Fruit fly (Drosophila melanogaster) whole organism, embryonic: ENCODE results near the gene ppk.

Experiments used
- Blimp-1 ChIP-seq: fragments of 200-800 bp; sonication (Bioruptor generic); optimal IDR thresholded peaks from 3 replicates; lab custom pipeline; 2018; ENCODE audit warnings: missing biosample characterization, missing genetic modification characterization, mild to moderate bottlenecking, moderate library complexity, missing genetic modification reagents
- CG10267 ChIP-seq: fragments of 200-800 bp; sonication (Bioruptor generic); optimal IDR thresholded peaks from 2 replicates; lab custom pipeline; 2018; ENCODE audit warnings: missing biosample characterization, mild to moderate bottlenecking, missing genetic modification characterization, moderate library complexity
- CG12104 ChIP-seq: fragments of 200-800 bp; sonication (Bioruptor generic); optimal IDR thresholded peaks from 3 replicates; lab custom pipeline; 2016; ENCODE audit warnings: missing biosample characterization, missing genetic modification characterization
- CG12659 ChIP-seq: fragments of 200-800 bp; sonication (Bioruptor generic); optimal IDR thresholded peaks from 3 replicates; lab custom pipeline; 2017; ENCODE audit warnings: mild to moderate bottlenecking, missing biosample characterization, missing genetic modification reagents, missing genetic modification characterization
- CG15269 ChIP-seq: fragments of 200-800 bp; sonication (Bioruptor generic); optimal IDR thresholded peaks from 2 replicates; lab custom pipeline; 2018; ENCODE audit warnings: missing biosample characterization, mild to moderate bottlenecking, missing genetic modification characterization, moderate library complexity
- CG1603 ChIP-seq: fragments of 200-800 bp; sonication (Bioruptor generic); optimal IDR thresholded peaks from 2 replicates; lab custom pipeline; 2019; ENCODE audit warnings: missing biosample characterization, mild to moderate bottlenecking, missing genetic modification characterization, moderate library complexity
- CG17328 ChIP-seq: fragments of 200-800 bp; sonication (Bioruptor generic); IDR thresholded peaks from 2 replicates; pipeline ENCODE4 v1.3.6; 2022; ENCODE audit warnings: missing biosample characterization, missing genetic modification characterization
- CG18262 ChIP-seq: fragments of 200-800 bp; optimal IDR thresholded peaks from 3 replicates; lab custom pipeline; 2019; ENCODE audit warnings: missing biosample characterization, mild to moderate bottlenecking, missing genetic modification characterization, moderate library complexity
- CG2116 ChIP-seq: fragments of 200-800 bp; sonication (Bioruptor generic); optimal IDR thresholded peaks from 3 replicates; lab custom pipeline; 2018; ENCODE audit warnings: missing biosample characterization, mild to moderate bottlenecking, missing genetic modification characterization
- CG2712 ChIP-seq: fragments of 200-800 bp; optimal IDR thresholded peaks from 3 replicates; lab custom pipeline; 2019; ENCODE audit warnings: missing biosample characterization, mild to moderate bottlenecking, missing genetic modification characterization, moderate library complexity
- CG30020 ChIP-seq: fragments of 200-800 bp; optimal IDR thresholded peaks from 2 replicates; lab custom pipeline; 2019; ENCODE audit warnings: missing biosample characterization, mild to moderate bottlenecking, missing genetic modification characterization, moderate library complexity
- CG4730 ChIP-seq: fragments of 200-800 bp; sonication (Bioruptor generic); IDR thresholded peaks from 2 replicates; pipeline ENCODE4 v1.3.6; 2022; ENCODE audit warnings: missing biosample characterization, missing genetic modification characterization
- CG4820 ChIP-seq: fragments of 200-800 bp; sonication (Bioruptor generic); optimal IDR thresholded peaks from 3 replicates; lab custom pipeline; 2016; ENCODE audit warnings: missing biosample characterization, missing genetic modification characterization
- CG5180 ChIP-seq: fragments of 200-800 bp; sonication (Bioruptor generic); optimal IDR thresholded peaks from 3 replicates; lab custom pipeline; 2017; ENCODE audit warnings: missing biosample characterization, missing genetic modification characterization, mild to moderate bottlenecking, moderate library complexity, missing genetic modification reagents
- CG7357 ChIP-seq: fragments of 200-800 bp; sonication (Bioruptor generic); IDR thresholded peaks from 3 replicates; pipeline ENCODE4 v1.3.6; 2022; ENCODE audit warnings: missing biosample characterization, missing genetic modification characterization
- CG7786 ChIP-seq: fragments of 200-800 bp; sonication (Bioruptor generic); optimal IDR thresholded peaks from 2 replicates; lab custom pipeline; 2016; ENCODE audit warnings: missing biosample characterization, missing genetic modification characterization
- CG8359 ChIP-seq: fragments of 200-800 bp; sonication (Bioruptor generic); optimal IDR thresholded peaks from 2 replicates; lab custom pipeline; 2017; ENCODE audit warnings: missing biosample characterization, mild to moderate bottlenecking, missing genetic modification characterization, borderline replicate concordance
- CG8388 ChIP-seq: fragments of 200-800 bp; sonication (Bioruptor generic); optimal IDR thresholded peaks from 2 replicates; lab custom pipeline; 2019; ENCODE audit warnings: missing biosample characterization, mild to moderate bottlenecking, missing genetic modification characterization, moderate library complexity
- CHES-1-like ChIP-seq: fragments of 200-800 bp; sonication (Bioruptor generic); optimal IDR thresholded peaks from 2 replicates; lab custom pipeline; 2016; ENCODE audit warnings: missing biosample characterization, missing genetic modification characterization
- CTCF ChIP-seq: fragments of 200-800 bp; sonication (Bioruptor generic); optimal IDR thresholded peaks from 2 replicates; lab custom pipeline; 2017; ENCODE audit warnings: missing biosample characterization, mild to moderate bottlenecking, missing genetic modification characterization, moderate library complexity
- D19A ChIP-seq: fragments of 200-800 bp; optimal IDR thresholded peaks from 3 replicates; lab custom pipeline; 2019; ENCODE audit warnings: missing biosample characterization, mild to moderate bottlenecking, missing genetic modification characterization, moderate library complexity
- D19B ChIP-seq: fragments of 200-800 bp; sonication (Bioruptor generic); optimal IDR thresholded peaks from 2 replicates; lab custom pipeline; 2017; ENCODE audit warnings: missing biosample characterization, mild to moderate bottlenecking, missing genetic modification characterization
- Drgx ChIP-seq: fragments of 200-800 bp; sonication (Bioruptor generic); IDR thresholded peaks from 2 replicates; pipeline ENCODE4 v1.3.6; 2022; ENCODE audit warnings: missing biosample characterization, missing genetic modification characterization
- E2f1 ChIP-seq: fragments of 200-800 bp; sonication (Bioruptor generic); IDR thresholded peaks from 2 replicates; pipeline ENCODE4 v1.3.6; 2022; ENCODE audit warnings: missing biosample characterization, missing genetic modification characterization
- H15 ChIP-seq: fragments of 200-800 bp; sonication (Bioruptor generic); IDR thresholded peaks from 3 replicates; pipeline ENCODE4 v1.3.6; 2022; ENCODE audit warnings: missing biosample characterization, missing genetic modification characterization
- Med ChIP-seq: fragments of 200-800 bp; sonication (Bioruptor generic); peaks from one replicate; lab custom pipeline; 2016; ENCODE audit warnings: missing biosample characterization, missing genetic modification characterization, mild to moderate bottlenecking, inconsistent platforms, moderate library complexity
- Meics ChIP-seq: fragments of 200-800 bp; sonication (Bioruptor generic); optimal IDR thresholded peaks from 2 replicates; lab custom pipeline; 2017; ENCODE audit warnings: missing biosample characterization, mild to moderate bottlenecking, missing genetic modification characterization
- Nf-YC ChIP-seq: fragments of 200-800 bp; optimal IDR thresholded peaks from 3 replicates; lab custom pipeline; 2019; ENCODE audit warnings: missing biosample characterization, mild to moderate bottlenecking, missing genetic modification characterization, moderate library complexity
- Ptx1 ChIP-seq: fragments of 200-800 bp; sonication (Bioruptor generic); IDR thresholded peaks from 2 replicates; pipeline ENCODE4 v1.3.6; 2022; ENCODE audit warnings: missing biosample characterization, missing genetic modification characterization
- Rfx ChIP-seq: fragments of 200-800 bp; sonication (Bioruptor generic); IDR thresholded peaks from 2 replicates; pipeline ENCODE4 v1.3.6; 2022; ENCODE audit warnings: missing biosample characterization, missing genetic modification characterization
- Ssrp ChIP-seq: fragments of 200-800 bp; sonication (Bioruptor generic); optimal IDR thresholded peaks from 2 replicates; lab custom pipeline; 2018; ENCODE audit warnings: missing biosample characterization, mild to moderate bottlenecking, missing genetic modification characterization, moderate library complexity
- ato ChIP-seq: fragments of 200-800 bp; sonication (Bioruptor generic); IDR thresholded peaks from 2 replicates; pipeline ENCODE4 v1.3.6; 2022; ENCODE audit warnings: missing biosample characterization, missing genetic modification characterization; ENCODE audit not compliant: partially characterized antibody
- bcd ChIP-seq: fragments of 200-800 bp; sonication (Bioruptor generic); optimal IDR thresholded peaks from 2 replicates; lab custom pipeline; 2017; ENCODE audit warnings: missing biosample characterization, mild to moderate bottlenecking, missing genetic modification characterization
- caup ChIP-seq: fragments of 200-800 bp; sonication (Bioruptor generic); optimal IDR thresholded peaks from 3 replicates; lab custom pipeline; 2017; ENCODE audit warnings: missing biosample characterization, mild to moderate bottlenecking, missing genetic modification characterization, moderate library complexity; ENCODE audit not compliant: severe bottlenecking
- ewg ChIP-seq: fragments of 200-800 bp; sonication (Bioruptor generic); optimal IDR thresholded peaks from 3 replicates; lab custom pipeline; 2017; ENCODE audit warnings: mild to moderate bottlenecking, missing biosample characterization, missing genetic modification reagents, missing genetic modification characterization
- gem ChIP-seq: fragments of 200-800 bp; sonication (Bioruptor generic); optimal IDR thresholded peaks from 2 replicates; lab custom pipeline; 2019; ENCODE audit warnings: missing biosample characterization, mild to moderate bottlenecking, missing genetic modification characterization, moderate library complexity
- h ChIP-seq: fragments of >200 bp; optimal IDR thresholded peaks from 2 replicates; lab custom pipeline; 2017
- ind ChIP-seq: fragments of 200-800 bp; sonication (Bioruptor generic); optimal IDR thresholded peaks from 3 replicates; lab custom pipeline; 2016; ENCODE audit warnings: missing biosample characterization, missing genetic modification characterization
- jigr1 ChIP-seq: fragments of 200-800 bp; sonication (Bioruptor generic); IDR thresholded peaks from 3 replicates; pipeline ENCODE4 v1.3.6; 2022; ENCODE audit warnings: missing biosample characterization, missing genetic modification characterization
- nerfin-1 ChIP-seq: fragments of 200-800 bp; sonication (Bioruptor generic); optimal IDR thresholded peaks from 3 replicates; lab custom pipeline; 2019; ENCODE audit warnings: missing biosample characterization, mild to moderate bottlenecking, missing genetic modification characterization, moderate library complexity
- nmo ChIP-seq: fragments of 200-800 bp; sonication (Bioruptor generic); optimal IDR thresholded peaks from 2 replicates; lab custom pipeline; 2018; ENCODE audit warnings: missing biosample characterization, mild to moderate bottlenecking, missing genetic modification characterization, moderate library complexity
- phol ChIP-seq: fragments of 200-800 bp; sonication (Bioruptor generic); optimal IDR thresholded peaks from 3 replicates; lab custom pipeline; 2018; ENCODE audit warnings: missing biosample characterization, mild to moderate bottlenecking, missing genetic modification characterization, moderate library complexity
- pzg ChIP-seq: fragments of 200-800 bp; sonication (Bioruptor generic); optimal IDR thresholded peaks from 3 replicates; lab custom pipeline; 2018; ENCODE audit warnings: missing biosample characterization, mild to moderate bottlenecking, missing genetic modification characterization, moderate library complexity
- row ChIP-seq: fragments of 200-800 bp; sonication (Bioruptor generic); IDR thresholded peaks from 3 replicates; pipeline ENCODE4 v1.3.6; 2022; ENCODE audit warnings: missing biosample characterization, missing genetic modification characterization
- scrt ChIP-seq: fragments of 200-800 bp; sonication (Bioruptor generic); optimal IDR thresholded peaks from 2 replicates; lab custom pipeline; 2018; ENCODE audit warnings: missing biosample characterization, mild to moderate bottlenecking, missing genetic modification characterization, moderate library complexity
- stc ChIP-seq: fragments of 200-800 bp; sonication (Bioruptor generic); IDR thresholded peaks from 2 replicates; pipeline ENCODE4 v1.3.6; 2022; ENCODE audit warnings: missing biosample characterization, missing genetic modification characterization
- tgo ChIP-seq: fragments of 200-800 bp; sonication (Bioruptor generic); IDR thresholded peaks from 3 replicates; pipeline ENCODE4 v1.3.6; 2022; ENCODE audit warnings: missing biosample characterization, missing genetic modification characterization
- vvl ChIP-seq: fragments of 200-800 bp; sonication (Bioruptor generic); IDR thresholded peaks from 2 replicates; pipeline ENCODE4 v1.3.6; 2022; ENCODE audit warnings: missing biosample characterization, missing genetic modification characterization

Gene ppk

dm6 chr2L:14368833-14369232, 12.1 kb downstream of the ppk start:
- TF ChIP-seq row (GFP tag; lab: Robert Waterston, UW): peak; percentile 28; the same call in 1 of the 3 replicates
- no peak for TF ChIP-seq Rfx (GFP tag; lab: Robert Waterston, UW)
- no peak for TF ChIP-seq ato (GFP tag; lab: Robert Waterston, UW)
- TF ChIP-seq Med: peak; percentile 58
- no peak for TF ChIP-seq CG30020 (tag; lab: Kevin White, UChicago)
- TF ChIP-seq Drgx (GFP tag; lab: Robert Waterston, UW): no peak
- no peak for TF ChIP-seq CG7357 (GFP tag; lab: Robert Waterston, UW)
- TF ChIP-seq, all 482 proteins: peak for 2

DNA sequence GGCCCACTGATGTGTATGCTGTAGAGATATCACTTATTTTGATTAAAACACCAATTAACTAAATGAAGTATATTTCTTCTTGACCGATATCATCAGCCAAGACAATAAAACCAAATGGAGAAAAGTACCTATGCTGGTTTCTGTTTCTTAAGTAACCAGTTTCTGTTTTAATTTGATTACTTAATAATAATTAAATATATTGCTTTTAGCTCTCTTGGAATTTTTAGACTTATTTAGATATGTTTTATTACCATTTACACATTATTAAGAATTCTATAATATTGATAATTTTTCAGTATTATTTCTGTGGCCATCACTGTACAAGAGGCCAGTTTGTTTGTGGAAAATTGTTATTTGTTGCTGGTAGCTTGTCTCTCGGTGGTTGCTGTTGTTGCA, 13.7 kb downstream of the ppk start:
- TF ChIP-seq h (lab: Kevin White, UChicago) (no peak), Blimp-1 (GFP tag; lab: Kevin White, UChicago) (peak; percentile 65), E2f1 (GFP tag; lab: Robert Waterston, UW) (0 out of 2 replicates have a peak, but pooled peaks have one; percentile 36), stc (GFP tag; lab: Robert Waterston, UW) (0 out of 2 replicates have a peak, but pooled peaks have one; percentile 24), jigr1 (0 out of 3 replicates have a peak, but pooled peaks have one; percentile 29), CG1603 (tag; lab: Kevin White, UChicago) (peak; percentile 20), vvl (peak; percentile 39; the same call in 1 of the 2 replicates), CG10267 (tag; lab: Kevin White, UChicago) (peak; percentile 62), CG7786 (GFP tag; lab: Kevin White, UChicago) (no peak), CG18262 (tag; lab: Kevin White, UChicago) (peak; percentile 85), CG4730 (GFP tag; lab: Robert Waterston, UW) (0 out of 2 replicates have a peak, but pooled peaks have one; percentile 7), CG8359 (GFP tag; lab: Kevin White, UChicago) (peak; percentile 2), CHES-1-like (no peak), nerfin-1 (peak; percentile 42), bcd (GFP tag; lab: Kevin White, UChicago) (peak; percentile 29), ind (peak; percentile 33), D19A (tag; lab: Kevin White, UChicago) (peak; percentile 22), tgo (GFP tag; lab: Robert Waterston, UW) (0 out of 3 replicates have a peak, but pooled peaks have one; percentile 23), H15 (GFP tag; lab: Robert Waterston, UW) (no peak), Nf-YC (tag; lab: Kevin White, UChicago) (peak; percentile 42), Med (peak; percentile 10), CG12104 (GFP tag; lab: Kevin White, UChicago) (peak; percentile 33), caup (peak; percentile 8), scrt (GFP tag; lab: Kevin White, UChicago) (peak; percentile 23), Meics (GFP tag; lab: Kevin White, UChicago) (peak; percentile 58), CG4820 (GFP tag; lab: Kevin White, UChicago) (peak; percentile 66), Ptx1 (peak; percentile 34; the same call in 1 of the 2 replicates), CG8388 (GFP tag; lab: Kevin White, UChicago) (no peak), Drgx (GFP tag; lab: Robert Waterston, UW) (peak; percentile 61; the same call in 1 of the 2 replicates), CG2116 (GFP tag; lab: Kevin White, UChicago) (peak; percentile 7), nmo (peak; percentile 79), pzg (GFP tag; lab: Kevin White, UChicago) (no peak), CG15269 (peak; percentile 43), Ssrp (tag; lab: Kevin White, UChicago) (peak; percentile 29), CG12659 (peak; percentile 13), CTCF (no peak), CG5180 (peak; percentile 40), phol (peak; percentile 77), CG2712 (tag; lab: Kevin White, UChicago) (peak; percentile 81), ewg (GFP tag; lab: Kevin White, UChicago) (peak; percentile 20), CG17328 (GFP tag; lab: Robert Waterston, UW) (peak; percentile 10; the same call in 1 of the 2 replicates), gem (peak; percentile 37), D19B (GFP tag; lab: Kevin White, UChicago) (no peak)
